Worm (Caenorhabditis elegans) whole organism, L2 larva: ENCODE data around the gene tig-3.

Experiments used
- C34F6.9 ChIP-seq: fragments of 150-350 bp; optimal IDR thresholded peaks from 2 replicates; lab custom pipeline; 2014; ENCODE audit warnings: missing biosample characterization, missing genetic modification characterization
- F13H6.1 ChIP-seq: sonication (generic microtip); optimal IDR thresholded peaks from 2 replicates; lab custom pipeline; 2016; ENCODE audit warnings: missing genetic modification characterization, missing compliant biosample characterization
- R02D3.7 ChIP-seq: fragments of 150-350 bp; optimal IDR thresholded peaks from 2 replicates; lab custom pipeline; 2014; ENCODE audit warnings: missing biosample characterization, missing genetic modification characterization
- ZK546.5 ChIP-seq: sonication (generic microtip); optimal IDR thresholded peaks from 2 replicates; lab custom pipeline; 2017; ENCODE audit warnings: missing biosample characterization, missing genetic modification characterization
- aly-2 ChIP-seq: fragments of 150-350 bp; optimal IDR thresholded peaks from 2 replicates; lab custom pipeline; 2014; ENCODE audit warnings: missing biosample characterization, missing genetic modification characterization
- ama-1 ChIP-seq: fragments of 150-350 bp; optimal IDR thresholded peaks from 2 replicates; lab custom pipeline; 2018; ENCODE audit warnings: inconsistent platforms
- blmp-1 ChIP-seq: sonication (generic microtip); optimal IDR thresholded peaks from 2 replicates; lab custom pipeline; 2017; ENCODE audit warnings: missing genetic modification characterization, mild to moderate bottlenecking, missing compliant biosample characterization, antibody characterized with exemption, moderate library complexity; ENCODE audit not compliant: insufficient read depth
- crh-2 ChIP-seq: sonication (generic microtip); optimal IDR thresholded peaks from 2 replicates; lab custom pipeline; 2017; ENCODE audit warnings: missing biosample characterization, missing genetic modification characterization
- elt-1 ChIP-seq: fragments of 150-350 bp; optimal IDR thresholded peaks from 2 replicates; lab custom pipeline; 2014; ENCODE audit warnings: missing biosample characterization, missing genetic modification characterization
- elt-3 ChIP-seq: sonication (generic microtip); optimal IDR thresholded peaks from 2 replicates; lab custom pipeline; 2017; ENCODE audit warnings: missing biosample characterization, missing genetic modification characterization
- fos-1 ChIP-seq: fragments of 150-350 bp; optimal IDR thresholded peaks from 2 replicates; lab custom pipeline; 2014; ENCODE audit warnings: missing biosample characterization, missing genetic modification characterization
- gmeb-1 ChIP-seq: fragments of 150-350 bp; optimal IDR thresholded peaks from 2 replicates; lab custom pipeline; 2014; ENCODE audit warnings: missing biosample characterization, missing genetic modification characterization
- lin-11 ChIP-seq: fragments of 150-350 bp; sonication (generic microtip); optimal IDR thresholded peaks from 2 replicates; lab custom pipeline; 2014; ENCODE audit warnings: missing biosample characterization, missing genetic modification characterization, inconsistent platforms, mixed read lengths
- lin-13 ChIP-seq: fragments of 150-350 bp; optimal IDR thresholded peaks from 2 replicates; lab custom pipeline; 2014; ENCODE audit warnings: missing biosample characterization, missing genetic modification reagents, missing genetic modification characterization
- lsy-2 ChIP-seq, 2 experiments: fragments of 150-350 bp in 1 of 2; sonication (generic microtip) in 1 of 2; optimal IDR thresholded peaks; 2 replicates each; lab custom pipeline; 2014 to 2017; ENCODE audit warnings: missing biosample characterization in 2 of 2, missing genetic modification characterization in 2 of 2
- mab-5 ChIP-seq: fragments of 150-350 bp; optimal IDR thresholded peaks from 2 replicates; lab custom pipeline; 2014; ENCODE audit warnings: missing biosample characterization, missing genetic modification characterization
- mbf-1 ChIP-seq: sonication (generic microtip); optimal IDR thresholded peaks from 2 replicates; lab custom pipeline; 2017; ENCODE audit warnings: missing biosample characterization, missing genetic modification characterization
- nhr-10 ChIP-seq: sonication (generic microtip); optimal IDR thresholded peaks from 2 replicates; lab custom pipeline; 2017; ENCODE audit warnings: missing biosample characterization, missing genetic modification characterization
- nhr-11 ChIP-seq: fragments of 150-350 bp; optimal IDR thresholded peaks from 2 replicates; lab custom pipeline; 2014; ENCODE audit warnings: missing biosample characterization, missing genetic modification characterization
- nhr-129 ChIP-seq: fragments of 150-350 bp; optimal IDR thresholded peaks from 2 replicates; lab custom pipeline; 2014; ENCODE audit warnings: missing biosample characterization, missing genetic modification characterization
- nhr-21 ChIP-seq: fragments of 150-350 bp; optimal IDR thresholded peaks from 2 replicates; lab custom pipeline; 2014; ENCODE audit warnings: missing biosample characterization, missing genetic modification characterization
- nhr-25 ChIP-seq: fragments of 150-350 bp; sonication (generic microtip); optimal IDR thresholded peaks from 3 replicates; lab custom pipeline; 2014; ENCODE audit warnings: missing biosample characterization, missing genetic modification characterization
- nhr-6 ChIP-seq: fragments of 150-350 bp; optimal IDR thresholded peaks from 2 replicates; lab custom pipeline; 2014; ENCODE audit warnings: missing biosample characterization, missing genetic modification characterization
- nhr-77 ChIP-seq: fragments of 150-350 bp; optimal IDR thresholded peaks from 2 replicates; lab custom pipeline; 2014; ENCODE audit warnings: missing biosample characterization, missing genetic modification characterization
- peb-1 ChIP-seq: fragments of 150-350 bp; optimal IDR thresholded peaks from 2 replicates; lab custom pipeline; 2014; ENCODE audit warnings: missing biosample characterization, missing genetic modification characterization
- sem-4 ChIP-seq: fragments of 150-350 bp; optimal IDR thresholded peaks from 2 replicates; lab custom pipeline; 2014; ENCODE audit warnings: missing biosample characterization, missing genetic modification reagents, missing genetic modification characterization
- sma-3 ChIP-seq: sonication (generic microtip); optimal IDR thresholded peaks from 2 replicates; lab custom pipeline; 2016; ENCODE audit warnings: missing genetic modification reagents, missing genetic modification characterization, missing compliant biosample characterization
- sma-9 ChIP-seq, 2 experiments: fragments of 150-350 bp in 1 of 2; sonication (generic microtip) in 1 of 2; optimal IDR thresholded peaks; 2 replicates each; lab custom pipeline; 2014 to 2016; ENCODE audit warnings: missing genetic modification characterization in 2 of 2, mild to moderate bottlenecking in 1 of 2, missing biosample characterization in 1 of 2, missing compliant biosample characterization in 1 of 2, missing genetic modification reagents in 1 of 2, moderate library complexity in 1 of 2
- snpc-4 ChIP-seq: fragments of 150-350 bp; optimal IDR thresholded peaks from 2 replicates; lab custom pipeline; 2014; ENCODE audit warnings: missing biosample characterization, missing genetic modification characterization
- unc-39 ChIP-seq: fragments of 150-350 bp; optimal IDR thresholded peaks from 2 replicates; lab custom pipeline; 2014; ENCODE audit warnings: missing biosample characterization, missing genetic modification characterization
- unc-55 ChIP-seq: fragments of 150-350 bp; sonication (generic microtip); optimal IDR thresholded peaks from 3 replicates; lab custom pipeline; 2014; ENCODE audit warnings: missing biosample characterization, missing genetic modification reagents, missing genetic modification characterization
- zag-1 ChIP-seq: fragments of 150-350 bp; optimal IDR thresholded peaks from 2 replicates; lab custom pipeline; 2014; ENCODE audit warnings: missing biosample characterization, missing genetic modification characterization
- ztf-11 ChIP-seq: sonication (generic microtip); optimal IDR thresholded peaks from 2 replicates; lab custom pipeline; 2017; ENCODE audit warnings: missing biosample characterization, missing genetic modification characterization

Gene tig-3

ce11 chrII:15260551-15260950 is 9.0 kb upstream of the tig-3 start:
- TF ChIP-seq mbf-1 (tag; lab: Kevin White, UChicago) (no peak), blmp-1 (peak; percentile 88), ztf-11 (tag; lab: Kevin White, UChicago) (no peak), nhr-11 (tag; lab: Kevin White, UChicago) (no peak), R02D3.7 (tag; lab: Kevin White, UChicago) (no peak), sma-9 (GFP tag; optimal IDR thresholded peaks at IDR 0.05; lab: Kevin White, UChicago) (peak; percentile 10), sma-9 (tag; optimal IDR thresholded peaks at IDR 0.05; lab: Kevin White, UChicago) (no peak), sem-4 (tag; lab: Kevin White, UChicago) (no peak), snpc-4 (tag; lab: Kevin White, UChicago) (no peak)

- TF ChIP-seq R02D3.7 (tag; lab: Kevin White, UChicago) (no peak), lsy-2 (tag; optimal IDR thresholded peaks at IDR 0.05; lab: Kevin White, UChicago) (peak in 1 of 2 experiments; percentile 53), crh-2 (tag; lab: Kevin White, UChicago) (peak; percentile 34), zag-1 (tag; lab: Kevin White, UChicago) (peak; percentile 66), sem-4 (tag; lab: Kevin White, UChicago) (peak; percentile 13), sma-9 (GFP tag; optimal IDR thresholded peaks at IDR 0.05; lab: Kevin White, UChicago) (peak; percentile 55), sma-9 (tag; optimal IDR thresholded peaks at IDR 0.05; lab: Kevin White, UChicago) (no peak), snpc-4 (tag; lab: Kevin White, UChicago) (no peak), elt-1 (tag; lab: Kevin White, UChicago) (no peak), fos-1 (tag; lab: Kevin White, UChicago) (peak; percentile 45), lin-11 (tag; lab: Kevin White, UChicago) (no peak), unc-55 (GFP tag; lab: Kevin White, UChicago) (peak; percentile 42), aly-2 (no peak), nhr-25 (tag; lab: Kevin White, UChicago) (no peak), F13H6.1 (tag; lab: Kevin White, UChicago) (peak; percentile 58), ZK546.5 (no peak), nhr-129 (tag; lab: Kevin White, UChicago) (peak; percentile 55), C34F6.9 (tag; lab: Kevin White, UChicago) (peak; percentile 50)
These were observed 7.1 kb upstream of the tig-3 start for ce11 chrII:15258668-15259067.

ce11 chrII:15256932-15257331 is 5.3 kb upstream of the tig-3 start:
- TF ChIP-seq nhr-21 = no peak
- no peak for TF ChIP-seq elt-3
- TF ChIP-seq gmeb-1 (tag; lab: Kevin White, UChicago) = no peak
- TF ChIP-seq sma-9 (GFP tag; optimal IDR thresholded peaks at IDR 0.05; lab: Kevin White, UChicago) = no peak
- TF ChIP-seq sma-9 (tag; optimal IDR thresholded peaks at IDR 0.05; lab: Kevin White, UChicago) = no peak
- TF ChIP-seq nhr-77 (tag; lab: Kevin White, UChicago) = no peak
- TF ChIP-seq sem-4 (tag; lab: Kevin White, UChicago) = no peak

ce11 chrII:15255801-15256200 is 4.2 kb upstream of the tig-3 start:
- peak; percentile 34 for TF ChIP-seq F13H6.1 (tag; lab: Kevin White, UChicago)
- TF ChIP-seq nhr-11 (tag; lab: Kevin White, UChicago) = no peak
- peak; percentile 69 for TF ChIP-seq C34F6.9 (tag; lab: Kevin White, UChicago)
- peak; percentile 9 for TF ChIP-seq crh-2 (tag; lab: Kevin White, UChicago)
- TF ChIP-seq elt-3 = no peak
- TF ChIP-seq snpc-4 (tag; lab: Kevin White, UChicago) = no peak
- peak; percentile 4 for TF ChIP-seq nhr-6 (tag; lab: Kevin White, UChicago)
- peak; percentile 45 for TF ChIP-seq nhr-129 (tag; lab: Kevin White, UChicago)
- no peak for TF ChIP-seq ztf-11 (tag; lab: Kevin White, UChicago)
- TF ChIP-seq fos-1 (tag; lab: Kevin White, UChicago) = peak; percentile 17
- TF ChIP-seq sma-9 (GFP tag; optimal IDR thresholded peaks at IDR 0.05; lab: Kevin White, UChicago) = peak; percentile 41
- no peak for TF ChIP-seq sma-9 (tag; optimal IDR thresholded peaks at IDR 0.05; lab: Kevin White, UChicago)
- TF ChIP-seq lin-11 (tag; lab: Kevin White, UChicago) = peak; percentile 18
- TF ChIP-seq unc-39 (tag; lab: Kevin White, UChicago) = no peak
- peak; percentile 12 to 39 for TF ChIP-seq lsy-2 (tag; optimal IDR thresholded peaks at IDR 0.05; lab: Kevin White, UChicago)
- no peak for TF ChIP-seq peb-1 (tag; lab: Kevin White, UChicago)
- no peak for TF ChIP-seq nhr-25 (tag; lab: Kevin White, UChicago)
- no peak for TF ChIP-seq mab-5 (tag; lab: Kevin White, UChicago)
- no peak for TF ChIP-seq zag-1 (tag; lab: Kevin White, UChicago)
- TF ChIP-seq sma-3 (GFP tag; lab: Kevin White, UChicago) = no peak
- TF ChIP-seq lin-13 = peak; percentile 7
- no peak for TF ChIP-seq ama-1 (lab: Kevin White, UChicago)
- no peak for TF ChIP-seq nhr-77 (tag; lab: Kevin White, UChicago)
- peak; percentile 78 for TF ChIP-seq unc-55 (GFP tag; lab: Kevin White, UChicago)
- TF ChIP-seq nhr-10 (tag; lab: Kevin White, UChicago) = no peak
